Fruit fly (Drosophila melanogaster): ENCODE data around the gene bru1.

The bru1 gene

DNA sequence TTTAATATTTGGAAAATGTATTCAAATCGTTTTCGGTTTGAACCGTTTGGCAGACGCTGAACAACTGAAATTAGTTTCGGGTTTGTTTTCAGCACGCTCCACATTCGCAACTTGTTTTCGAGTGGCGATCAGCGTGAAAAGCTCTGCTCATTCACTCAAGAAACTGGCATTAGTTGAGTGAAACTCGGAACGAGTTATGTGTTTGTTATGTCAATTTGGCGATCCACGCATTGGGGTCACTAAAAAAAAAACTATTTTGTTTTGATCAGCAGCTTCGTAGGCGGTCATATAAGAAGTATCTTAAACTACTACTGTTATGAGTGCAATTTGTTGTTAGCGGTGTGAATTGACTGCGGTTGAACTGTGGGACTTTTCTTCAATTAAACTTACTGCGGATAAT lies 2.8 kb downstream of the bru1 start, which contains the start of gene atilla (continued):
- no peak for TF ChIP-seq inv (GFP tag; IDR thresholded peaks at IDR 0.05; ENCODE audit: partially characterized antibody)
- no peak for TF ChIP-seq so (GFP tag; IDR thresholded peaks at IDR 0.05)
- TF ChIP-seq fd102C (GFP tag; optimal IDR thresholded peaks at IDR 0.05) = no peak
- TF ChIP-seq CG8089 (GFP tag; optimal IDR thresholded peaks at IDR 0.05) = no peak
- no peak for TF ChIP-seq bowl (GFP tag; IDR thresholded peaks at IDR 0.05)
- TF ChIP-seq CG1233 (GFP tag; optimal IDR thresholded peaks at IDR 0.05) = no peak
- TF ChIP-seq knrl (GFP tag; IDR thresholded peaks at IDR 0.05; ENCODE audit: partially characterized antibody) = no peak
- no peak for TF ChIP-seq da (GFP tag; optimal IDR thresholded peaks at IDR 0.05)
- no peak for TF ChIP-seq CG13123 (GFP tag; optimal IDR thresholded peaks at IDR 0.05)
- no peak for TF ChIP-seq CrebB (tag; optimal IDR thresholded peaks at IDR 0.05)
- TF ChIP-seq pzg (GFP tag; optimal IDR thresholded peaks at IDR 0.05) = no peak
- TF ChIP-seq otp (GFP tag; IDR thresholded peaks at IDR 0.05) = no peak
- no peak for TF ChIP-seq sob (GFP tag; IDR thresholded peaks at IDR 0.05)
- no peak for TF ChIP-seq Dref (GFP tag; IDR thresholded peaks at IDR 0.05)
- no peak for TF ChIP-seq CG12236 (GFP tag; optimal IDR thresholded peaks at IDR 0.05)
- TF ChIP-seq Side (GFP tag; optimal IDR thresholded peaks at IDR 0.05) = no peak
- TF ChIP-seq HmgZ (tag; optimal IDR thresholded peaks at IDR 0.05) = no peak
- no peak for TF ChIP-seq CG14050 (GFP tag; IDR thresholded peaks at IDR 0.05)
- TF ChIP-seq toy (GFP tag; IDR thresholded peaks at IDR 0.05) = no peak
- no peak for TF ChIP-seq CG6175 (GFP tag; IDR thresholded peaks at IDR 0.05)
- no peak for TF ChIP-seq croc (GFP tag; conservative IDR thresholded peaks at IDR 0.05)
- TF ChIP-seq CG4328 (GFP tag; optimal IDR thresholded peaks at IDR 0.05) = no peak
- TF ChIP-seq Fer2 (tag; optimal IDR thresholded peaks at IDR 0.05) = no peak
- no peak for TF ChIP-seq Max (GFP tag; optimal IDR thresholded peaks at IDR 0.05)
- peak; percentile 42 for TF ChIP-seq Med (GFP tag)
- no peak for TF ChIP-seq Nf-YA (GFP tag; IDR thresholded peaks at IDR 0.05)
- no peak for TF ChIP-seq phol (tag; optimal IDR thresholded peaks at IDR 0.05)
- no peak for TF ChIP-seq wor (GFP tag; IDR thresholded peaks at IDR 0.05)
- TF ChIP-seq E2f1 (GFP tag; IDR thresholded peaks at IDR 0.05) = no peak
- TF ChIP-seq CG16815 (GFP tag; optimal IDR thresholded peaks at IDR 0.05) = no peak
- TF ChIP-seq Xrp1 (GFP tag; IDR thresholded peaks at IDR 0.05) = no peak
- no peak for TF ChIP-seq cg (GFP tag; optimal IDR thresholded peaks at IDR 0.05)
- TF ChIP-seq Atf6 (GFP tag; IDR thresholded peaks at IDR 0.05) = no peak
- no peak for TF ChIP-seq Oaz (GFP tag; IDR thresholded peaks at IDR 0.05)
- no peak for TF ChIP-seq CG5245 (GFP tag; optimal IDR thresholded peaks at IDR 0.05)
- TF ChIP-seq CG15479 (GFP tag; optimal IDR thresholded peaks at IDR 0.05) = no peak
- TF ChIP-seq Dbx (GFP tag; IDR thresholded peaks at IDR 0.05) = 0 out of 3 replicates have a peak, but pooled peaks have one; percentile 6
- TF ChIP-seq CG10321 (GFP tag; IDR thresholded peaks at IDR 0.05) = no peak
- TF ChIP-seq CG13624 (GFP tag; optimal IDR thresholded peaks at IDR 0.05) = no peak
- TF ChIP-seq CG15514 (GFP tag; optimal IDR thresholded peaks at IDR 0.05) = no peak
- TF ChIP-seq Hr78 (GFP tag; optimal IDR thresholded peaks at IDR 0.05) = no peak
- no peak for TF ChIP-seq CG2199 (GFP tag; IDR thresholded peaks at IDR 0.05)
- no peak for TF ChIP-seq CG7745 (tag; optimal IDR thresholded peaks at IDR 0.05)
- TF ChIP-seq CG5180 (GFP tag; optimal IDR thresholded peaks at IDR 0.05) = no peak
- TF ChIP-seq CG2712 (tag; optimal IDR thresholded peaks at IDR 0.05) = no peak

Measured in whole organism, embryonic.